Worm (Caenorhabditis elegans) whole organism, young adult: ENCODE results near the gene Y57G11C.1131.

Source experiments
- B0019.2 ChIP-seq: fragments of 200-800 bp; sonication (Bioruptor generic); conservative IDR thresholded peaks from 2 replicates; pipeline ENCODE4 v1.3.6; 2022; ENCODE audit warnings: missing genetic modification reagents, missing genetic modification characterization, missing compliant biosample characterization
- F23B12.7 ChIP-seq: sonication (generic microtip); optimal IDR thresholded peaks from 2 replicates; lab custom pipeline; 2017; ENCODE audit warnings: missing genetic modification characterization, mild to moderate bottlenecking, missing compliant biosample characterization, antibody characterized with exemption, moderate library complexity; ENCODE audit not compliant: insufficient read depth
- pha-4 ChIP-seq: fragments of 150-350 bp; sonication (generic microtip); optimal IDR thresholded peaks from 2 replicates; lab custom pipeline; 2014; ENCODE audit warnings: missing biosample characterization, missing genetic modification reagents, missing genetic modification characterization
- rec-8 ChIP-seq, 2 experiments: sonication (generic microtip); optimal IDR thresholded peaks; 2 replicates each; lab custom pipeline; 2016; ENCODE audit warnings: mild to moderate bottlenecking in 2 of 2, missing genetic modification characterization in 2 of 2, missing genetic modification reagents in 2 of 2, missing genotype in 2 of 2, missing biosample characterization in 1 of 2, missing compliant biosample characterization in 1 of 2, moderate library complexity in 1 of 2
- unc-62 ChIP-seq: fragments of 150-350 bp; optimal IDR thresholded peaks from 2 replicates; lab custom pipeline; 2014; ENCODE audit warnings: missing biosample characterization, missing genetic modification reagents, missing genetic modification characterization
- ztf-25 ChIP-seq: fragments of 200-800 bp; sonication (Bioruptor generic); IDR thresholded peaks from 2 replicates; pipeline ENCODE4 v1.3.6; 2022; ENCODE audit warnings: missing genetic modification reagents, missing genetic modification characterization, missing compliant biosample characterization

- TF ChIP-seq pha-4 (tag; lab: Kevin White, UChicago) (no peak), rec-8 (tag; optimal IDR thresholded peaks at IDR 0.05; lab: Kevin White, UChicago) (no peak), unc-62 (GFP tag; lab: Kevin White, UChicago) (no peak), F23B12.7 (tag; lab: Kevin White, UChicago) (no peak), B0019.2 (GFP tag; lab: Robert Waterston, UW) (no peak), ztf-25 (GFP tag; lab: Robert Waterston, UW) (no peak)
These were observed 3.4 kb upstream of the Y57G11C.1131 start, which contains the start of gene Y57G11C.28 for ce11 chrIV:14929421-14929820.
